Worm (Caenorhabditis elegans): Measurements from ENCODE around the gene EEED8.12.

DNA sequence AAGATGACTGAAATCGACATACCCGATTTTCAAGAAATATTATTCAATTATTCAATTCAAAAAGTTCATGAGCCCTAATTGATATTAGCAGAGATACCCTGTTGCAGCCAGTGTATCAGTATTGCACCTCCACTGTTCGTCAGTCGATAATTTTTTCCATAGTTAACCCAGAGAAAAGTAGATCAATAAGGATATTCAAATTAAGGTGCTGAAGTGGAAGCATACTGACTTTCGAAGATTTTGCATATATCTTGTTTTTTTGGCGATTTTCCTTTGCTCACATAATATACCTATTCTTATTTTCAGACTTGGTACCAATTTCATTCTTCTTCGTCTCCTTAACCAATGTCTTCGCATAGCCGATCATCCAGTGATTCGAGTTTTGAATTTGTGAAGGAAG, 10.1 kb upstream of the EEED8.12 start, which contains the start of gene EEED8.15:
- TF ChIP-seq T23F11.4 (GFP tag; optimal IDR thresholded peaks at IDR 0.05), result no peak
- no peak for TF ChIP-seq rnt-1 (tag; optimal IDR thresholded peaks at IDR 0.05)
- TF ChIP-seq elt-2 (tag; optimal IDR thresholded peaks at IDR 0.05), result no peak
- TF ChIP-seq pha-4 (tag; optimal IDR thresholded peaks at IDR 0.05), result no peak
- TF ChIP-seq unc-86 (tag; optimal IDR thresholded peaks at IDR 0.05), result no peak

All from whole organism, late embryonic.